Fruit fly (Drosophila melanogaster) whole organism, embryonic: Measurements from ENCODE around the gene CG8952.

ENCODE experiments used
- Blimp-1 ChIP-seq: fragments of 200-800 bp; sonication (Bioruptor generic); optimal IDR thresholded peaks from 3 replicates; lab custom pipeline; 2018; ENCODE audit warnings: missing biosample characterization, missing genetic modification characterization, mild to moderate bottlenecking, moderate library complexity, missing genetic modification reagents
- BtbVII ChIP-seq: fragments of 200-800 bp; sonication (Bioruptor generic); optimal IDR thresholded peaks from 3 replicates; lab custom pipeline; 2017; ENCODE audit warnings: missing biosample characterization, mild to moderate bottlenecking, missing genetic modification characterization
- CG10267 ChIP-seq: fragments of 200-800 bp; sonication (Bioruptor generic); optimal IDR thresholded peaks from 2 replicates; lab custom pipeline; 2018; ENCODE audit warnings: missing biosample characterization, mild to moderate bottlenecking, missing genetic modification characterization, moderate library complexity
- CG12071 ChIP-seq: fragments of 200-800 bp; sonication (Bioruptor generic); optimal IDR thresholded peaks from 3 replicates; lab custom pipeline; 2018; ENCODE audit warnings: missing biosample characterization, mild to moderate bottlenecking, missing genetic modification characterization
- CG12391 ChIP-seq: fragments of 200-800 bp; sonication (Bioruptor generic); optimal IDR thresholded peaks from 3 replicates; lab custom pipeline; 2018; ENCODE audit warnings: missing biosample characterization, mild to moderate bottlenecking, missing genetic modification characterization, moderate library complexity
- CG12659 ChIP-seq: fragments of 200-800 bp; sonication (Bioruptor generic); optimal IDR thresholded peaks from 3 replicates; lab custom pipeline; 2017; ENCODE audit warnings: mild to moderate bottlenecking, missing biosample characterization, missing genetic modification reagents, missing genetic modification characterization
- CG14965 ChIP-seq: fragments of 200-800 bp; sonication (Bioruptor generic); optimal IDR thresholded peaks from 2 replicates; lab custom pipeline; 2016; ENCODE audit warnings: missing biosample characterization, missing genetic modification characterization, borderline replicate concordance
- CG15269 ChIP-seq: fragments of 200-800 bp; sonication (Bioruptor generic); optimal IDR thresholded peaks from 2 replicates; lab custom pipeline; 2018; ENCODE audit warnings: missing biosample characterization, mild to moderate bottlenecking, missing genetic modification characterization, moderate library complexity
- CG15514 ChIP-seq: fragments of 200-800 bp; sonication (Bioruptor generic); optimal IDR thresholded peaks from 3 replicates; lab custom pipeline; 2017; ENCODE audit warnings: missing biosample characterization, missing genetic modification characterization, mild to moderate bottlenecking, moderate library complexity, missing genetic modification reagents
- CG1603 ChIP-seq: fragments of 200-800 bp; sonication (Bioruptor generic); optimal IDR thresholded peaks from 2 replicates; lab custom pipeline; 2019; ENCODE audit warnings: missing biosample characterization, mild to moderate bottlenecking, missing genetic modification characterization, moderate library complexity
- CG16815 ChIP-seq: fragments of 200-800 bp; sonication (Bioruptor generic); optimal IDR thresholded peaks from 3 replicates; lab custom pipeline; 2017; ENCODE audit warnings: missing biosample characterization, mild to moderate bottlenecking, missing genetic modification characterization
- CG18262 ChIP-seq: fragments of 200-800 bp; optimal IDR thresholded peaks from 3 replicates; lab custom pipeline; 2019; ENCODE audit warnings: missing biosample characterization, mild to moderate bottlenecking, missing genetic modification characterization, moderate library complexity
- CG2678 ChIP-seq: fragments of 200-800 bp; sonication (Bioruptor generic); optimal IDR thresholded peaks from 3 replicates; lab custom pipeline; 2019; ENCODE audit warnings: missing biosample characterization, mild to moderate bottlenecking, missing genetic modification characterization, moderate library complexity
- CG34224 ChIP-seq: fragments of 200-800 bp; sonication (Bioruptor generic); IDR thresholded peaks from 3 replicates; pipeline ENCODE4 v1.3.6; 2022; ENCODE audit warnings: missing biosample characterization, missing genetic modification characterization; ENCODE audit not compliant: partially characterized antibody
- CG34376 ChIP-seq: fragments of 200-800 bp; sonication (Bioruptor generic); optimal IDR thresholded peaks from 2 replicates; lab custom pipeline; 2018; ENCODE audit warnings: missing biosample characterization, mild to moderate bottlenecking, missing genetic modification characterization
- CG3726 ChIP-seq: fragments of 200-800 bp; sonication (Bioruptor generic); IDR thresholded peaks from 3 replicates; pipeline ENCODE4, ENCODE4 v1.3.6; 2022; ENCODE audit warnings: missing biosample characterization, missing genetic modification characterization
- CG4404 ChIP-seq: fragments of 200-800 bp; sonication (Bioruptor generic); IDR thresholded peaks from 2 replicates; pipeline ENCODE4 v1.3.6; 2022; ENCODE audit warnings: missing biosample characterization, missing genetic modification characterization
- CG6683 ChIP-seq: fragments of 200-800 bp; sonication (Bioruptor generic); optimal IDR thresholded peaks from 2 replicates; lab custom pipeline; 2017; ENCODE audit warnings: missing biosample characterization, mild to moderate bottlenecking, missing genetic modification characterization, missing genetic modification reagents
- CG7963 ChIP-seq: fragments of 200-800 bp; sonication (Bioruptor generic); IDR thresholded peaks from 3 replicates; pipeline ENCODE4 v1.3.6; 2022; ENCODE audit warnings: missing biosample characterization, missing genetic modification characterization; ENCODE audit not compliant: partially characterized antibody
- Doc2 ChIP-seq: fragments of 200-800 bp; sonication (Bioruptor generic); IDR thresholded peaks from 2 replicates; pipeline ENCODE4 v1.3.6; 2022; ENCODE audit warnings: missing biosample characterization, missing genetic modification characterization
- E2f1 ChIP-seq: fragments of 200-800 bp; sonication (Bioruptor generic); IDR thresholded peaks from 2 replicates; pipeline ENCODE4 v1.3.6; 2022; ENCODE audit warnings: missing biosample characterization, missing genetic modification characterization
- Elba2 ChIP-seq: fragments of 200-800 bp; sonication (Bioruptor generic); optimal IDR thresholded peaks from 3 replicates; lab custom pipeline; 2016; ENCODE audit warnings: missing biosample characterization, missing genetic modification characterization
- Hmx ChIP-seq: fragments of 200-800 bp; sonication (Bioruptor generic); optimal IDR thresholded peaks from 2 replicates; lab custom pipeline; 2016; ENCODE audit warnings: missing biosample characterization, missing genetic modification characterization
- Hr51 ChIP-seq, 2 experiments: fragments of 200-800 bp; sonication (Bioruptor generic); optimal IDR thresholded peaks; 2 replicates in 1 of 2; 3 replicates in 1 of 2; lab custom pipeline; 2016 to 2018; ENCODE audit warnings: missing biosample characterization in 2 of 2, missing genetic modification characterization in 2 of 2, mild to moderate bottlenecking in 1 of 2, moderate library complexity in 1 of 2
- Lim3 ChIP-seq: fragments of 200-800 bp; sonication (Bioruptor generic); IDR thresholded peaks from 2 replicates; pipeline ENCODE4 v1.3.6; 2022; ENCODE audit warnings: missing biosample characterization, missing genetic modification characterization
- NK7.1 ChIP-seq: fragments of 200-800 bp; sonication (Bioruptor generic); optimal IDR thresholded peaks from 3 replicates; lab custom pipeline; 2016; ENCODE audit warnings: missing biosample characterization, missing genetic modification characterization
- Opbp ChIP-seq: fragments of 200-800 bp; sonication (Bioruptor generic); IDR thresholded peaks from 3 replicates; pipeline ENCODE4 v1.3.6; 2022; ENCODE audit warnings: missing biosample characterization, missing genetic modification characterization; ENCODE audit not compliant: partially characterized antibody
- PHDP ChIP-seq: fragments of 200-800 bp; sonication (Bioruptor generic); optimal IDR thresholded peaks from 3 replicates; lab custom pipeline; 2018; ENCODE audit warnings: missing biosample characterization, mild to moderate bottlenecking, missing genetic modification characterization, moderate library complexity
- abd-A ChIP-seq: fragments of 200-800 bp; sonication (Bioruptor generic); optimal IDR thresholded peaks from 3 replicates; lab custom pipeline; 2019; ENCODE audit warnings: missing biosample characterization, mild to moderate bottlenecking, missing genetic modification characterization, moderate library complexity
- ara ChIP-seq: fragments of 200-800 bp; sonication (Bioruptor generic); IDR thresholded peaks from 2 replicates; pipeline ENCODE4 v1.3.6; 2022; ENCODE audit warnings: missing biosample characterization, missing genetic modification characterization
- bab2 ChIP-seq: fragments of 200-800 bp; sonication (Bioruptor generic); optimal IDR thresholded peaks from 2 replicates; lab custom pipeline; 2016; ENCODE audit warnings: missing biosample characterization, missing genetic modification characterization
- cas ChIP-seq: fragments of 200-800 bp; sonication (Bioruptor generic); IDR thresholded peaks from 2 replicates; pipeline ENCODE4 v1.3.6; 2022; ENCODE audit warnings: missing biosample characterization, missing genetic modification characterization
- cg ChIP-seq: fragments of 200-800 bp; sonication (Bioruptor generic); optimal IDR thresholded peaks from 3 replicates; lab custom pipeline; 2019; ENCODE audit warnings: missing biosample characterization, mild to moderate bottlenecking, missing genetic modification characterization, moderate library complexity
- chinmo ChIP-seq: fragments of 200-800 bp; sonication (Bioruptor generic); IDR thresholded peaks from 4 replicates; pipeline ENCODE4 v1.3.6; 2022; ENCODE audit warnings: missing biosample characterization, missing genetic modification characterization; ENCODE audit not compliant: partially characterized antibody
- dati ChIP-seq: fragments of 200-800 bp; sonication (Bioruptor generic); IDR thresholded peaks from 2 replicates; pipeline ENCODE4 v1.3.6; 2022; ENCODE audit warnings: missing biosample characterization, missing genetic modification characterization
- ems ChIP-seq: fragments of 200-800 bp; sonication (Bioruptor generic); optimal IDR thresholded peaks from 3 replicates; lab custom pipeline; 2016; ENCODE audit warnings: missing biosample characterization, missing genetic modification characterization
- gce ChIP-seq: fragments of 200-800 bp; sonication (Bioruptor generic); IDR thresholded peaks from 3 replicates; pipeline ENCODE4 v1.3.6; 2022; ENCODE audit warnings: missing biosample characterization, missing genetic modification characterization
- gsb-n ChIP-seq: fragments of 200-800 bp; sonication (Bioruptor generic); optimal IDR thresholded peaks from 3 replicates; lab custom pipeline; 2018; ENCODE audit warnings: missing biosample characterization, mild to moderate bottlenecking, missing genetic modification characterization
- h ChIP-seq: fragments of >200 bp; optimal IDR thresholded peaks from 2 replicates; lab custom pipeline; 2017
- lilli ChIP-seq: fragments of 200-800 bp; sonication (Bioruptor generic); optimal IDR thresholded peaks from 3 replicates; lab custom pipeline; 2016; ENCODE audit warnings: missing biosample characterization, missing genetic modification characterization
- mam ChIP-seq: fragments of 200-800 bp; sonication (Bioruptor generic); optimal IDR thresholded peaks from 3 replicates; lab custom pipeline; 2016; ENCODE audit warnings: missing biosample characterization, missing genetic modification characterization
- phol ChIP-seq: fragments of 200-800 bp; sonication (Bioruptor generic); optimal IDR thresholded peaks from 3 replicates; lab custom pipeline; 2018; ENCODE audit warnings: missing biosample characterization, mild to moderate bottlenecking, missing genetic modification characterization, moderate library complexity
- repo ChIP-seq: fragments of 200-800 bp; sonication (Bioruptor generic); optimal IDR thresholded peaks from 2 replicates; lab custom pipeline; 2016; ENCODE audit warnings: missing biosample characterization, missing genetic modification characterization
- sd ChIP-seq: fragments of 200-800 bp; sonication (Bioruptor generic); optimal IDR thresholded peaks from 3 replicates; lab custom pipeline; 2018; ENCODE audit warnings: missing biosample characterization, mild to moderate bottlenecking, missing genetic modification characterization, moderate library complexity
- sens ChIP-seq: fragments of 200-800 bp; sonication (Bioruptor generic); peaks from one replicate; lab custom pipeline; 2016; ENCODE audit warnings: missing biosample characterization, missing genetic modification characterization
- sim ChIP-seq: fragments of 200-800 bp; sonication (Bioruptor generic); IDR thresholded peaks from 2 replicates; pipeline ENCODE4 v1.3.6; 2022; ENCODE audit warnings: missing biosample characterization, missing genetic modification characterization
- sna ChIP-seq: fragments of 200-800 bp; sonication (Bioruptor generic); IDR thresholded peaks from 2 replicates; pipeline ENCODE4 v1.3.6; 2022; ENCODE audit warnings: missing biosample characterization, missing genetic modification characterization; ENCODE audit not compliant: partially characterized antibody
- sr ChIP-seq: fragments of 200-800 bp; sonication (Bioruptor generic); IDR thresholded peaks from 3 replicates; pipeline ENCODE4 v1.3.6; 2022; ENCODE audit warnings: missing biosample characterization, missing genetic modification characterization
- yki ChIP-seq: fragments of >200 bp; optimal IDR thresholded peaks from 3 replicates; lab custom pipeline; 2018

Gene CG8952

DNA sequence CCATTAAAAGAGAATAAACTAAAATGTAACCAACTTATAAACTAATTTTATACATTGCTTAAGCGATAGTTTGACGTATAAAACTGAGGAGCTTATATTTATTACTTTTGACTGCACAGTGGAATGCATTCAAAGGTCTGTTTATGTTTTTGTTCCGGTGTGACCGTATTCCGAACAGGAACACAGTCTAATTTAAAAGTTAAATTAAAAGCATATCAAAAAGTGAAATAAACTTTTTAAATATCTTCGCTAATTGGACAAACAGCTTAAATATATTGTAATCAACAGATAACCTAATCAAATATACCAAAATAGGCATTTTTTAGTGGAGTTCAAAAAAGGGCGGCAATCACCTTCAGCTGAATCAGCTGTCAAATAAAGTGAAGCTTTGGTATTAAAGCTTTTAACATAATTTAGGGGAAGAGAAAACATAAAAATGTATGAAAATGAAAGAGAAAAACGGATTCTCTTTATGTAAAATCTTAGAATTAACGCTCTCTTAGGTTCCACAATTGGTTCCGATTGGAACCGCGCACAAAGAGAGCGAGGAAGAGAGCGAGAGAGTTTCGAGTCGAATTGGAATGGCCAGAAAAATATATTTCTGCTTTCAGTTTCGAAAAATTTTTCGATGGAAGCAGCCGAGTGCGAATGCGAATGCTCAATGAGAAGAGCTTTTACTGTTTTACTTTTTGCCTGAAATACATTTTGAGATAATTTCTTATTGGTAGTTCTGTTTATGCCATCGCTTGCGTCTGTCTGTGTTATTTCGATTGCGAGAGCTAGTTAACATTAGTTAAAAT, 37.7 kb upstream of the CG8952 start, which contains the start of the genes PGRP-LE and sd:
Gene PGRP-LE (minus strand): TSS at position 117 of the 800 bp plus-strand sequence.
Gene sd (plus strand): TSS at position 607 of the 800 bp plus-strand sequence.
- TF ChIP-seq h, result no peak
- TF ChIP-seq CG7963 (GFP tag; lab: Robert Waterston, UW), result no peak
- TF ChIP-seq Hmx, result peak; percentile 34
- TF ChIP-seq abd-A (tag; lab: Kevin White, UChicago), result peak; percentile 66
- TF ChIP-seq cas (GFP tag; lab: Robert Waterston, UW), result no peak
- no peak for TF ChIP-seq bab2 (GFP tag; lab: Kevin White, UChicago)
- TF ChIP-seq CG12391, result peak; percentile 18
- TF ChIP-seq gsb-n (tag; lab: Kevin White, UChicago), result no peak
- no peak for TF ChIP-seq sr (GFP tag; lab: Robert Waterston, UW)
- no peak for TF ChIP-seq ara (GFP tag; lab: Robert Waterston, UW)
- peak; percentile 8 for TF ChIP-seq mam (GFP tag; lab: Kevin White, UChicago)
- TF ChIP-seq sim (GFP tag; lab: Robert Waterston, UW), result no peak
- no peak for TF ChIP-seq phol (tag; lab: Kevin White, UChicago)
- TF ChIP-seq CG3726 (GFP tag; lab: Robert Waterston, UW), result no peak
- no peak for TF ChIP-seq repo (GFP tag; lab: Kevin White, UChicago)
- TF ChIP-seq yki (lab: Kevin White, UChicago), result peak; percentile 60
- no peak for TF ChIP-seq Lim3 (GFP tag; lab: Robert Waterston, UW)
- TF ChIP-seq dati, result no peak
- TF ChIP-seq sna (GFP tag; lab: Robert Waterston, UW), result no peak
- peak; percentile 44 for TF ChIP-seq CG34376
- TF ChIP-seq NK7.1 (GFP tag; lab: Kevin White, UChicago), result no peak
- no peak for TF ChIP-seq E2f1 (GFP tag; lab: Robert Waterston, UW)
- TF ChIP-seq cg (GFP tag; lab: Kevin White, UChicago), result peak; percentile 54
- TF ChIP-seq chinmo, result peak; percentile 72; the same call in 2 of the 4 replicates
- no peak for TF ChIP-seq Opbp (GFP tag; lab: Robert Waterston, UW)
- TF ChIP-seq Hr51 (GFP tag; optimal IDR thresholded peaks at IDR 0.05; lab: Kevin White, UChicago), result peak in 1 of 2 experiments; percentile 5
- TF ChIP-seq sens (GFP tag; lab: Kevin White, UChicago), result peak; percentile 78
- no peak for TF ChIP-seq CG12659 (GFP tag; lab: Kevin White, UChicago)
- peak; percentile 30 for TF ChIP-seq Blimp-1 (GFP tag; lab: Kevin White, UChicago)
- TF ChIP-seq sd (tag; lab: Kevin White, UChicago), result peak; percentile 48
- TF ChIP-seq CG16815, result no peak
- no peak for TF ChIP-seq PHDP (tag; lab: Kevin White, UChicago)
- TF ChIP-seq CG18262 (tag; lab: Kevin White, UChicago), result no peak
- peak; percentile 2 for TF ChIP-seq lilli (GFP tag; lab: Kevin White, UChicago)
- peak; percentile 2 for TF ChIP-seq BtbVII (GFP tag; lab: Kevin White, UChicago)
- TF ChIP-seq CG15269 (tag; lab: Kevin White, UChicago), result no peak
- no peak for TF ChIP-seq CG4404 (GFP tag; lab: Robert Waterston, UW)
- TF ChIP-seq CG2678, result no peak
- no peak for TF ChIP-seq Doc2 (GFP tag; lab: Robert Waterston, UW)
- TF ChIP-seq CG12071 (GFP tag; lab: Kevin White, UChicago), result peak; percentile 18
- peak; percentile 18 for TF ChIP-seq CG1603
- no peak for TF ChIP-seq CG10267 (tag; lab: Kevin White, UChicago)
- peak; percentile 54; the same call in 2 of the 3 replicates for TF ChIP-seq CG34224 (GFP tag; lab: Robert Waterston, UW)
- TF ChIP-seq CG14965 (GFP tag; lab: Kevin White, UChicago), result no peak
- TF ChIP-seq ems (GFP tag; lab: Kevin White, UChicago), result no peak
- no peak for TF ChIP-seq Elba2 (GFP tag; lab: Kevin White, UChicago)
- TF ChIP-seq gce (GFP tag; lab: Robert Waterston, UW), result no peak
- TF ChIP-seq CG15514 (GFP tag; lab: Kevin White, UChicago), result peak; percentile 83
- no peak for TF ChIP-seq CG6683
